Fruit fly (Drosophila melanogaster): Measurements from ENCODE around the gene ng1.

The ng1 gene

DNA sequence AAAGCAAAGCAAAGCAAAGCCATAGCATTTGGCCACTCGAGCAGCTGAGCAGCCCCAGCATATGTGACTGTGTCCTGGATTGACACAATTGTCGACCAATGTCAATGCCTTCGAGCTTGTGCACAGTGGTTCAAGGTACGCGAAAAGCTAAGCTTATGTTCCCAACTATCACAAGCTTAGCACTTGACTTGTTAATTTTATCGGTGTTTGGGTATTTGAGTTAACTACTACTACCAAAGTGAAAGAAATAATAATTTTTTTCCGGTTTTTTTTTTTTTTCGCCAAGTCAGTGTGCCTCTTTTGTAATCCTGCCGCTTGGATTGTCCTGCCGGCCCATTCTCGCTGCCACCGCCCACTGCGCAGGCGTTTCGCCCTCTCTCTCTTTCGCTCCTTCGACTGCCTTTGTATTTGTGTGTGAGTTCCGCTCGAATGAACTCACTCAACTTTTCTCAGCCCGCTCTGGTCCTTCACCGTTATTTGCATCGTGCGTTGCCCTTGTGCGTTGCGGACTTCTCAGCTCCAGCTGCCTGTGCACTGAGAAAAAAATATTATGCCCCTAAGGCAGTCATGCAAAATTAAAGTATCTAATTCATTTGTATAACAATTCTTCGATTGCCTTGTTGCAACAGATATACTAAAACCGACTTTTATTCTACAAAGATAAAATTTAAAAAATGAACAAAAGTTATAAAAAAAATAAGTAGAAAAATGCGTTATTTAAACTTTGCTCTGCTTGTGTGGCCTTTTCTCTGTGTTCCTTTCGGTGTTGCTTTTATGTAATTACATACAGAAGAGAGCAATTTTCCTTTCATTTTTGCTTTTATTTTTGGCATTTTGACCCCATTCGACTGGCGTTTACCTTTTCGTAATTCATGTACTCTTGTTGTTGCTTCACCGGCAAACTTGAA, 36.1 kb upstream of the ng1 start (continued):
- peak; percentile 52 for TF ChIP-seq Myb (GFP tag; optimal IDR thresholded peaks at IDR 0.05)
- TF ChIP-seq toy (GFP tag; IDR thresholded peaks at IDR 0.05) = 0 out of 2 replicates have a peak, but pooled peaks have one; percentile 46
- TF ChIP-seq lov (optimal IDR thresholded peaks at IDR 0.05) = no peak
- no peak for TF ChIP-seq lov (GFP tag; IDR thresholded peaks at IDR 0.05)
- peak; percentile 61 for TF ChIP-seq gsb (GFP tag; IDR thresholded peaks at IDR 0.05)
- TF ChIP-seq CG14441 (GFP tag; IDR thresholded peaks at IDR 0.05) = peak; percentile 73
- peak; percentile 45 for TF ChIP-seq CG1792 (GFP tag; optimal IDR thresholded peaks at IDR 0.05)
- no peak for TF ChIP-seq ash1 (GFP tag; optimal IDR thresholded peaks at IDR 0.05)
- TF ChIP-seq bsh (GFP tag; optimal IDR thresholded peaks at IDR 0.05) = peak in 1 of 2 experiments; percentile 67
- TF ChIP-seq Hey (tag; optimal IDR thresholded peaks at IDR 0.05) = no peak
- peak; percentile 23 for TF ChIP-seq CG11723 (GFP tag; optimal IDR thresholded peaks at IDR 0.05)
- TF ChIP-seq CG4707 (GFP tag; optimal IDR thresholded peaks at IDR 0.05) = no peak
- peak; percentile 42 for TF ChIP-seq CG8944 (GFP tag; optimal IDR thresholded peaks at IDR 0.05)
- peak; percentile 52 for TF ChIP-seq Taf1 (GFP tag; IDR thresholded peaks at IDR 0.05)
- no peak for TF ChIP-seq CG17829 (tag; optimal IDR thresholded peaks at IDR 0.05)
- TF ChIP-seq YL-1 (GFP tag; optimal IDR thresholded peaks at IDR 0.05) = no peak
- no peak for TF ChIP-seq corto (GFP tag; optimal IDR thresholded peaks at IDR 0.05)
- peak; percentile 51 for TF ChIP-seq repo (GFP tag; optimal IDR thresholded peaks at IDR 0.05)
- peak; percentile 54 for TF ChIP-seq az2 (GFP tag; optimal IDR thresholded peaks at IDR 0.05)
- TF ChIP-seq Dek (tag; optimal IDR thresholded peaks at IDR 0.05) = peak; percentile 38
- TF ChIP-seq gcm2 (GFP tag; optimal IDR thresholded peaks at IDR 0.05) = peak; percentile 37
- peak; percentile 62 for TF ChIP-seq gem (tag; optimal IDR thresholded peaks at IDR 0.05)
- TF ChIP-seq sr (GFP tag; IDR thresholded peaks at IDR 0.05) = no peak
- TF ChIP-seq CG7372 (GFP tag; IDR thresholded peaks at IDR 0.05) = peak; percentile 59; the same call in 1 of the 2 replicates
- TF ChIP-seq Bdp1 (GFP tag; optimal IDR thresholded peaks at IDR 0.05) = peak; percentile 10
- TF ChIP-seq ac (GFP tag; optimal IDR thresholded peaks at IDR 0.05) = no peak
- peak in 1 of 2 experiments; percentile 3 for TF ChIP-seq Trl (optimal IDR thresholded peaks at IDR 0.05)
- TF ChIP-seq Trl (GFP tag; optimal IDR thresholded peaks at IDR 0.05) = peak; percentile 81
- TF ChIP-seq CG8388 (GFP tag; optimal IDR thresholded peaks at IDR 0.05) = no peak
- peak; percentile 3 for TF ChIP-seq Sry-δ (GFP tag; optimal IDR thresholded peaks at IDR 0.05)
- no peak for TF ChIP-seq Dref (GFP tag; IDR thresholded peaks at IDR 0.05)
- no peak for TF ChIP-seq Sry-β (GFP tag; optimal IDR thresholded peaks at IDR 0.05)
- peak; percentile 48 for TF ChIP-seq CG9817 (tag; optimal IDR thresholded peaks at IDR 0.05)
- no peak for TF ChIP-seq HLH4C (GFP tag; IDR thresholded peaks at IDR 0.05; ENCODE audit: partially characterized antibody)
- TF ChIP-seq Bteb2 (GFP tag; optimal IDR thresholded peaks at IDR 0.05) = peak; percentile 2
- TF ChIP-seq gro (GFP tag; optimal IDR thresholded peaks at IDR 0.05) = peak; percentile 64
- 0 out of 2 replicates have a peak, but pooled peaks have one; percentile 50 for TF ChIP-seq ro (GFP tag; IDR thresholded peaks at IDR 0.05)
- peak; percentile 39 for TF ChIP-seq CG2875 (GFP tag; optimal IDR thresholded peaks at IDR 0.05)
- no peak; the same call in 1 of the 2 replicates for TF ChIP-seq CG10321 (GFP tag; IDR thresholded peaks at IDR 0.05)
- no peak for TF ChIP-seq CG8359 (GFP tag; optimal IDR thresholded peaks at IDR 0.05; ENCODE audit: borderline replicate concordance)
- TF ChIP-seq crc (GFP tag; optimal IDR thresholded peaks at IDR 0.05) = peak; percentile 43
- no peak for TF ChIP-seq CG10431 (GFP tag; optimal IDR thresholded peaks at IDR 0.05)
- no peak for TF ChIP-seq fd102C (GFP tag; optimal IDR thresholded peaks at IDR 0.05)
- peak; percentile 71 for TF ChIP-seq CG3847 (GFP tag; IDR thresholded peaks at IDR 0.05)
- no peak for TF ChIP-seq CG17186 (GFP tag; optimal IDR thresholded peaks at IDR 0.05)
- TF ChIP-seq Eip74EF (GFP tag; optimal IDR thresholded peaks at IDR 0.05) = no peak
- TF ChIP-seq CG16863 (GFP tag; optimal IDR thresholded peaks at IDR 0.05) = peak; percentile 58
- TF ChIP-seq CG5245 (GFP tag; optimal IDR thresholded peaks at IDR 0.05) = peak; percentile 45
- peak; percentile 60 for TF ChIP-seq CG9609 (GFP tag; optimal IDR thresholded peaks at IDR 0.05)

All from whole organism, embryonic.